Fruit fly (Drosophila melanogaster) Kc167 (cell line): ENCODE results near the gene Pgant5.

ENCODE experiments used
- Sin3A ChIP-seq: fragments of >200 bp; optimal IDR thresholded peaks from 2 replicates; lab custom pipeline; 2018; ENCODE audit warnings: missing external identifiers
- h ChIP-seq: fragments of >200 bp; optimal IDR thresholded peaks from 3 replicates; lab custom pipeline; 2018; ENCODE audit warnings: missing external identifiers
- insv ChIP-seq: fragments of >200 bp; optimal IDR thresholded peaks from 3 replicates; lab custom pipeline; 2018; ENCODE audit warnings: missing external identifiers
- psq ChIP-seq: fragments of >200 bp; optimal IDR thresholded peaks from 2 replicates; lab custom pipeline; 2017; ENCODE audit warnings: missing external identifiers
- ttk ChIP-seq: sonication (Bioruptor generic); optimal IDR thresholded peaks from 2 replicates; lab custom pipeline; 2017; ENCODE audit warnings: missing external identifiers

DNA sequence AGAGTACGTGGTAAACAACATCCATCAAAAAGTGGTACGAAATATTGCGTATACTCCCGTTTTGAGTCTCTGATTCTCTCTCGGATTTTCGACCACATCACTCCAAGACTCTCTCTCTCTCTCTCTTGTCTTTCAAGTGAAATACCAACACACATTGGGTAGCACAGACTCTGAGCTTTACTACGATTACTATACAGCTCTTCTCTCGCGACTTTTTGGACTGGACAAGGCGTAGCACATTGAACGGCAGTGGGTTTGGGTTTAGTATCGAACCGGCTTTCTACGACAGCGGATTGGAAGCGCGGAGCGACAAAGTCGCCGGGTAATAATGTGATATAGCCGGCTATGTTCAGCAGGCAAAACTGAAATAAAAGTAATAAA lies 14.9 kb upstream of the Pgant5 start:
- TF ChIP-seq Sin3A (lab: Kevin White, UChicago) (no peak), psq (no peak), h (lab: Kevin White, UChicago) (no peak), insv (lab: Kevin White, UChicago) (no peak), ttk (no peak)
